Worm (Caenorhabditis elegans) whole organism, L4 larva: ENCODE measurements around the gene klo-1.

Source experiments
- F10B5.3 ChIP-seq: sonication (generic microtip); optimal IDR thresholded peaks from 2 replicates; lab custom pipeline; 2016; ENCODE audit warnings: mild to moderate bottlenecking, missing genetic modification characterization, missing compliant biosample characterization
- R02D3.7 ChIP-seq: fragments of 150-350 bp; sonication (generic microtip); optimal IDR thresholded peaks from 3 replicates; lab custom pipeline; 2014; ENCODE audit warnings: missing biosample characterization, missing genetic modification characterization
- T20F7.1 ChIP-seq: fragments of 200-800 bp; sonication (Bioruptor generic); optimal IDR thresholded peaks from 2 replicates; lab custom pipeline; 2018; ENCODE audit warnings: mild to moderate bottlenecking, missing genetic modification characterization, missing compliant biosample characterization
- T26A8.4 ChIP-seq: fragments of 200-800 bp; sonication (Bioruptor generic); IDR thresholded peaks from 2 replicates; pipeline ENCODE4 v1.3.6; 2022; ENCODE audit warnings: missing genetic modification characterization, missing compliant biosample characterization
- Y48G9A.11 ChIP-seq: fragments of 200-800 bp; sonication (Bioruptor generic); IDR thresholded peaks from 2 replicates; pipeline ENCODE4 v1.3.6; 2022; ENCODE audit warnings: missing genetic modification reagents, missing genetic modification characterization, missing compliant biosample characterization
- aha-1 ChIP-seq: fragments of 150-350 bp; peaks from one replicate; lab custom pipeline; 2014; ENCODE audit warnings: missing biosample characterization, missing genetic modification characterization
- attf-4 ChIP-seq: sonication (generic microtip); optimal IDR thresholded peaks from 3 replicates; lab custom pipeline; 2017; ENCODE audit warnings: missing biosample characterization, missing genetic modification characterization
- ceh-28 ChIP-seq: fragments of 150-350 bp; optimal IDR thresholded peaks from 2 replicates; lab custom pipeline; 2014; ENCODE audit warnings: missing biosample characterization, missing genetic modification reagents, missing genetic modification characterization
- ceh-32 ChIP-seq: sonication (generic microtip); optimal IDR thresholded peaks from 2 replicates; lab custom pipeline; 2016; ENCODE audit warnings: mild to moderate bottlenecking, missing genetic modification characterization, missing compliant biosample characterization; ENCODE audit not compliant: poor library complexity
- daf-12 ChIP-seq: fragments of 150-350 bp; optimal IDR thresholded peaks from 2 replicates; lab custom pipeline; 2014; ENCODE audit warnings: missing biosample characterization, missing genetic modification reagents, missing genetic modification characterization
- daf-16 ChIP-seq, 3 experiments: sonication (generic microtip); optimal IDR thresholded peaks; 2 replicates each; lab custom pipeline; 2016 to 2017; ENCODE audit warnings: missing genetic modification characterization in 3 of 3, missing genetic modification reagents in 3 of 3, mild to moderate bottlenecking in 2 of 3, missing compliant biosample characterization in 2 of 3, missing biosample characterization in 1 of 3, moderate library complexity in 1 of 3
- dmd-6 ChIP-seq: fragments of 200-800 bp; sonication (Bioruptor generic); IDR thresholded peaks from 2 replicates; pipeline ENCODE4 v1.3.6; 2022; ENCODE audit warnings: missing genetic modification reagents, missing genetic modification characterization, missing compliant biosample characterization
- dpl-1 ChIP-seq: fragments of 150-350 bp; optimal IDR thresholded peaks from 2 replicates; lab custom pipeline; 2014; ENCODE audit warnings: missing biosample characterization, missing genetic modification reagents, missing genetic modification characterization
- dve-1 ChIP-seq: sonication (generic microtip); optimal IDR thresholded peaks from 2 replicates; lab custom pipeline; 2017; ENCODE audit warnings: antibody characterized with exemption, mild to moderate bottlenecking, missing genetic modification characterization, missing compliant biosample characterization; ENCODE audit not compliant: insufficient read depth
- egl-27 ChIP-seq: sonication (generic microtip); optimal IDR thresholded peaks from 3 replicates; lab custom pipeline; 2017; ENCODE audit warnings: missing biosample characterization, missing genetic modification reagents, missing genetic modification characterization
- fkh-10 ChIP-seq: fragments of 150-350 bp; optimal IDR thresholded peaks from 2 replicates; lab custom pipeline; 2014; ENCODE audit warnings: missing biosample characterization, missing genetic modification reagents, missing genetic modification characterization
- gei-8 ChIP-seq: fragments of 200-800 bp; sonication (Bioruptor generic); optimal IDR thresholded peaks from 2 replicates; lab custom pipeline; 2018; ENCODE audit warnings: mild to moderate bottlenecking, missing genetic modification characterization, missing compliant biosample characterization
- hif-1 ChIP-seq, 2 experiments: sonication (generic microtip); optimal IDR thresholded peaks; 2 replicates each; lab custom pipeline; 2016 to 2017; ENCODE audit warnings: missing compliant biosample characterization in 2 of 2, missing genetic modification characterization in 2 of 2, missing genetic modification reagents in 2 of 2, missing genotype in 2 of 2, mild to moderate bottlenecking in 1 of 2
- hlh-11 ChIP-seq: fragments of 200-800 bp; sonication (Bioruptor generic); optimal IDR thresholded peaks from 2 replicates; lab custom pipeline; 2018; ENCODE audit warnings: mild to moderate bottlenecking, missing genetic modification characterization, missing compliant biosample characterization
- hmg-1.1 ChIP-seq: fragments of 200-800 bp; sonication (Bioruptor generic); IDR thresholded peaks from 2 replicates; pipeline ENCODE4 v1.3.6; 2022; ENCODE audit warnings: missing genetic modification reagents, missing genetic modification characterization, missing compliant biosample characterization
- jun-1 ChIP-seq: fragments of 150-350 bp; optimal IDR thresholded peaks from 2 replicates; lab custom pipeline; 2014; ENCODE audit warnings: missing biosample characterization, missing genetic modification reagents, missing genetic modification characterization
- lin-13 ChIP-seq: fragments of 150-350 bp; optimal IDR thresholded peaks from 2 replicates; lab custom pipeline; 2014; ENCODE audit warnings: missing biosample characterization, missing genetic modification reagents, missing genetic modification characterization
- lin-38 ChIP-seq: fragments of 200-800 bp; sonication (Bioruptor generic); IDR thresholded peaks from 2 replicates; pipeline ENCODE4 v1.3.6; 2022; ENCODE audit warnings: missing genetic modification reagents, missing genetic modification characterization, missing compliant biosample characterization
- lir-3 ChIP-seq: sonication (generic microtip); optimal IDR thresholded peaks from 2 replicates; lab custom pipeline; 2016; ENCODE audit warnings: mild to moderate bottlenecking, missing genetic modification characterization, missing compliant biosample characterization
- lsy-2 ChIP-seq, 2 experiments: fragments of 150-350 bp in 1 of 2; sonication (generic microtip) in 1 of 2; optimal IDR thresholded peaks; 2 replicates each; lab custom pipeline; 2014 to 2017; ENCODE audit warnings: missing biosample characterization in 2 of 2, missing genetic modification characterization in 2 of 2
- madf-5 ChIP-seq, 2 experiments: fragments of 200-800 bp; sonication (Bioruptor generic); IDR thresholded peaks; 2 replicates each; pipeline ENCODE4 v1.3.6; 2022; ENCODE audit warnings: missing compliant biosample characterization in 2 of 2, missing genetic modification characterization in 2 of 2
- mdl-1 ChIP-seq, 2 experiments: fragments of 150-350 bp in 1 of 2; sonication (generic microtip) in 1 of 2; optimal IDR thresholded peaks; 2 replicates each; lab custom pipeline; 2014 to 2017; ENCODE audit warnings: missing biosample characterization in 2 of 2, missing genetic modification characterization in 2 of 2
- mdt-29 ChIP-seq: fragments of 200-800 bp; sonication (Bioruptor generic); IDR thresholded peaks from 2 replicates; pipeline ENCODE4 v1.3.6; 2022; ENCODE audit warnings: missing genetic modification reagents, missing genetic modification characterization, missing compliant biosample characterization
- mep-1 ChIP-seq: fragments of 150-350 bp; sonication (generic microtip); optimal IDR thresholded peaks from 3 replicates; lab custom pipeline; 2014; ENCODE audit warnings: missing biosample characterization, missing genetic modification characterization
- mes-2 ChIP-seq: sonication (generic microtip); optimal IDR thresholded peaks from 2 replicates; lab custom pipeline; 2016; ENCODE audit warnings: missing genotype, mild to moderate bottlenecking, missing genetic modification characterization, missing compliant biosample characterization; ENCODE audit not compliant: poor library complexity, severe bottlenecking
- mxl-3 ChIP-seq: fragments of 200-800 bp; sonication (Bioruptor generic); optimal IDR thresholded peaks from 2 replicates; lab custom pipeline; 2018; ENCODE audit warnings: mild to moderate bottlenecking, missing genetic modification characterization, missing compliant biosample characterization
- nhr-111 ChIP-seq: fragments of 200-800 bp; sonication (Bioruptor generic); optimal IDR thresholded peaks from 2 replicates; lab custom pipeline; 2018; ENCODE audit warnings: mild to moderate bottlenecking, missing genetic modification characterization, missing compliant biosample characterization
- nhr-25 ChIP-seq: sonication (generic microtip); optimal IDR thresholded peaks from 2 replicates; lab custom pipeline; 2017; ENCODE audit warnings: missing genetic modification characterization, mild to moderate bottlenecking, missing compliant biosample characterization, antibody characterized with exemption, moderate library complexity, borderline replicate concordance; ENCODE audit not compliant: insufficient read depth
- nhr-28 ChIP-seq: fragments of 150-350 bp; optimal IDR thresholded peaks from 2 replicates; lab custom pipeline; 2014; ENCODE audit warnings: missing biosample characterization, missing genetic modification characterization
- nhr-41 ChIP-seq: fragments of 200-800 bp; sonication (Bioruptor generic); IDR thresholded peaks from 2 replicates; pipeline ENCODE4 v1.3.6; 2022; ENCODE audit warnings: missing genetic modification reagents, missing genetic modification characterization, missing compliant biosample characterization
- nhr-48 ChIP-seq: sonication (generic microtip); optimal IDR thresholded peaks from 2 replicates; lab custom pipeline; 2016; ENCODE audit warnings: mild to moderate bottlenecking, missing genetic modification characterization, missing compliant biosample characterization
- nhr-76 ChIP-seq: fragments of 150-350 bp; optimal IDR thresholded peaks from 2 replicates; lab custom pipeline; 2014; ENCODE audit warnings: missing biosample characterization, missing genetic modification characterization
- nhr-77 ChIP-seq: fragments of 150-350 bp; optimal IDR thresholded peaks from 2 replicates; lab custom pipeline; 2014; ENCODE audit warnings: missing biosample characterization, missing genetic modification characterization
- pqm-1 ChIP-seq: sonication (generic microtip); optimal IDR thresholded peaks from 2 replicates; lab custom pipeline; 2017; ENCODE audit warnings: missing biosample characterization, missing genetic modification characterization
- rbr-2 ChIP-seq: sonication (generic microtip); optimal IDR thresholded peaks from 2 replicates; lab custom pipeline; 2016; ENCODE audit warnings: missing genotype, missing genetic modification characterization, missing compliant biosample characterization
- snpc-4 ChIP-seq: fragments of 150-350 bp; optimal IDR thresholded peaks from 2 replicates; lab custom pipeline; 2014; ENCODE audit warnings: missing biosample characterization, missing genetic modification characterization
- tag-97 ChIP-seq: fragments of 200-800 bp; sonication (Bioruptor generic); IDR thresholded peaks from 2 replicates; pipeline ENCODE4 v1.3.6; 2022; ENCODE audit warnings: missing genetic modification characterization, missing compliant biosample characterization
- tra-1 ChIP-seq: fragments of 200-800 bp; sonication (Bioruptor generic); IDR thresholded peaks from 2 replicates; pipeline ENCODE4 v1.3.6; 2022; ENCODE audit warnings: missing genetic modification reagents, missing genetic modification characterization, missing compliant biosample characterization
- zip-11 ChIP-seq: fragments of 200-800 bp; sonication (Bioruptor generic); IDR thresholded peaks from 2 replicates; pipeline ENCODE4 v1.3.6; 2022; ENCODE audit warnings: missing genetic modification characterization, missing compliant biosample characterization
- ztf-11 ChIP-seq: fragments of 150-350 bp; optimal IDR thresholded peaks from 2 replicates; lab custom pipeline; 2014; ENCODE audit warnings: missing biosample characterization, missing genetic modification characterization
- ztf-7 ChIP-seq: fragments of 150-350 bp; optimal IDR thresholded peaks from 2 replicates; lab custom pipeline; 2014; ENCODE audit warnings: missing biosample characterization, missing genetic modification characterization

The klo-1 gene

ce11 chrIV:7791821-7792446 lies 43.9 kb upstream of the klo-1 start, which contains the start of gene C33H5.13 (continued):
- TF ChIP-seq mep-1 (no peak), ztf-11 (tag; lab: Kevin White, UChicago) (no peak), mes-2 (tag; lab: Kevin White, UChicago) (no peak), T20F7.1 (GFP tag; lab: Kevin White, UChicago) (peak; percentile 18), rbr-2 (tag; lab: Kevin White, UChicago) (no peak), R02D3.7 (tag; lab: Kevin White, UChicago) (no peak), F10B5.3 (no peak), gei-8 (no peak), nhr-48 (tag; lab: Kevin White, UChicago) (no peak), mdl-1 (tag; optimal IDR thresholded peaks at IDR 0.05; lab: Kevin White, UChicago) (no peak), nhr-111 (GFP tag; lab: Kevin White, UChicago) (no peak), ceh-28 (tag; lab: Kevin White, UChicago) (no peak), nhr-41 (GFP tag; lab: Robert Waterston, UW) (no peak), snpc-4 (tag; lab: Kevin White, UChicago) (no peak), aha-1 (tag; lab: Kevin White, UChicago) (peak; percentile 71), tra-1 (GFP tag; lab: Robert Waterston, UW) (no peak), tag-97 (GFP tag; lab: Robert Waterston, UW) (no peak), zip-11 (GFP tag; lab: Robert Waterston, UW) (no peak), hif-1 (tag; optimal IDR thresholded peaks at IDR 0.05; lab: Kevin White, UChicago) (no peak), ztf-7 (tag; lab: Kevin White, UChicago) (no peak)
- TF ChIP-seq, all 104 proteins: peak for 10

- TF ChIP-seq fkh-10 (GFP tag; lab: Kevin White, UChicago) (peak; percentile 50), daf-12 (tag; lab: Kevin White, UChicago) (no peak), madf-5 (GFP tag; IDR thresholded peaks at IDR 0.05; lab: Robert Waterston, UW) (no peak), dpl-1 (GFP tag; lab: Kevin White, UChicago) (peak; percentile 92), nhr-28 (tag; lab: Kevin White, UChicago) (peak; percentile 60), gei-8 (no peak), lir-3 (tag; lab: Kevin White, UChicago) (no peak), nhr-77 (tag; lab: Kevin White, UChicago) (peak; percentile 78), mdt-29 (no peak), dmd-6 (peak; percentile 26; the same call in 1 of the 2 replicates), dve-1 (peak; percentile 90), aha-1 (tag; lab: Kevin White, UChicago) (peak; percentile 96), Y48G9A.11 (GFP tag; lab: Robert Waterston, UW) (peak; percentile 18; the same call in 1 of the 2 replicates), F10B5.3 (no peak), hmg-1.1 (GFP tag; lab: Robert Waterston, UW) (peak; percentile 45; the same call in 1 of the 2 replicates), lin-13 (peak; percentile 75), mxl-3 (GFP tag; lab: Kevin White, UChicago) (peak; percentile 62), attf-4 (tag; lab: Kevin White, UChicago) (no peak), egl-27 (tag; lab: Kevin White, UChicago) (no peak), lin-38 (GFP tag; lab: Robert Waterston, UW) (peak; percentile 86), nhr-25 (tag; lab: Kevin White, UChicago) (peak; percentile 29), mep-1 (peak; percentile 91), hlh-11 (tag; lab: Kevin White, UChicago) (peak; percentile 90), lsy-2 (tag; optimal IDR thresholded peaks at IDR 0.05; lab: Kevin White, UChicago) (peak; percentile 97 to 99), daf-16 (GFP tag; optimal IDR thresholded peaks at IDR 0.05; lab: Kevin White, UChicago) (peak in 1 of 2 experiments; percentile 1), daf-16 (tag; optimal IDR thresholded peaks at IDR 0.05; lab: Kevin White, UChicago) (peak; percentile 77), ceh-32 (tag; lab: Kevin White, UChicago) (no peak), hif-1 (tag; optimal IDR thresholded peaks at IDR 0.05; lab: Kevin White, UChicago) (peak in 1 of 2 experiments; percentile 75), T26A8.4 (GFP tag; lab: Robert Waterston, UW) (peak; percentile 69), snpc-4 (tag; lab: Kevin White, UChicago) (no peak), nhr-76 (no peak), pqm-1 (tag; lab: Kevin White, UChicago) (peak; percentile 12), jun-1 (tag; lab: Kevin White, UChicago) (peak; percentile 15)
These were observed 43.0 kb upstream of the klo-1 start, which contains the start of gene rsp-6 for ce11 chrIV:7790801-7791588. rsp-6 (minus strand) TSS chrIV:7791229.
